Fruit fly (Drosophila melanogaster) ovary, adult (tissue): Measurements from ENCODE around the gene CG43773.

ENCODE experiments used
- CG17801 ChIP-seq: fragments of 200-800 bp; optimal IDR thresholded peaks from 2 replicates; lab custom pipeline; 2019; ENCODE audit warnings: missing biosample characterization, mild to moderate bottlenecking, missing genetic modification characterization, moderate library complexity; ENCODE audit not compliant: partially characterized antibody

The CG43773 gene

dm6 chr2L:4056781-4057180, 49.3 kb downstream of the CG43773 start:
- TF ChIP-seq CG17801 (GFP tag; lab: Kevin White, UChicago): no peak
